Fruit fly (Drosophila melanogaster) whole organism, pupa: ENCODE data around the gene CG6136.

ENCODE experiments used
- CG12605 ChIP-seq: fragments of 200-800 bp; sonication (Bioruptor generic); IDR thresholded peaks from 2 replicates; pipeline ENCODE4 v1.3.6; 2022; ENCODE audit warnings: missing biosample characterization, missing genetic modification characterization
- CG15710 ChIP-seq: fragments of 200-800 bp; sonication (Bioruptor generic); optimal IDR thresholded peaks from 2 replicates; lab custom pipeline; 2018; ENCODE audit warnings: missing biosample characterization, mild to moderate bottlenecking, missing genetic modification characterization, moderate library complexity
- CG32121 ChIP-seq: fragments of 200-800 bp; sonication (Bioruptor generic); IDR thresholded peaks from 2 replicates; pipeline ENCODE4 v1.3.6; 2022; ENCODE audit warnings: missing biosample characterization, missing genetic modification characterization
- CG8301 ChIP-seq: fragments of 200-800 bp; sonication (Bioruptor generic); optimal IDR thresholded peaks from 2 replicates; lab custom pipeline; 2018; ENCODE audit warnings: missing biosample characterization, mild to moderate bottlenecking, missing genetic modification characterization
- D1 ChIP-seq: fragments of 200-800 bp; sonication (Bioruptor generic); optimal IDR thresholded peaks from 2 replicates; lab custom pipeline; 2018; ENCODE audit warnings: missing biosample characterization, mild to moderate bottlenecking, missing genetic modification characterization, moderate library complexity
- EcR ChIP-seq: fragments of 200-800 bp; sonication (Bioruptor generic); optimal IDR thresholded peaks from 3 replicates; lab custom pipeline; 2019; ENCODE audit warnings: missing biosample characterization, missing genetic modification characterization, mild to moderate bottlenecking, moderate library complexity, missing genetic modification reagents
- Ets98B ChIP-seq: fragments of 200-800 bp; sonication (Bioruptor generic); IDR thresholded peaks from 2 replicates; pipeline ENCODE4 v1.3.6; 2022; ENCODE audit warnings: missing biosample characterization, missing genetic modification characterization

DNA sequence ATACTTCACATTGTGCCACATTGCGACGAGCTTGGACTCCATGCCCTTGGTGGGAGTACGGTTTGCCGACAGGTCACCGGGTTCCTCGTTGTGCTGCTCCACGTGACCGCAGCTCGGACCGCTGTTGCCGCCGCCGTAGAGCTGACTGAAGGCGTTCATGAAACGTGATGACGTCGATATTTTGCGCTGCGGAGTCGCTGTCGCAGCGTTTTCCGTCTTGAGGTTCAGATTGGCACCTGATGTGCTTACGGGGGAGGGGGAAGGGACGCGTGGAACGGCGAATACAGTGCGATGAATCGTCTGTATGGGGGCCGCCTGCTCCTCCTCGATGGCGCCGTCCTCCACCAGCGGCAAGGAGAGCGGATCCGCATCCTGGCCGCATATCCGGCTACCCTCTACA lies 15.9 kb downstream of the CG6136 start:
- TF ChIP-seq CG8301 (tag; lab: Kevin White, UChicago) = no peak
- TF ChIP-seq Ets98B (GFP tag; lab: Robert Waterston, UW) = no peak
- TF ChIP-seq CG12605 = no peak
- no peak for TF ChIP-seq EcR (GFP tag; lab: Kevin White, UChicago)
- TF ChIP-seq D1 (tag; lab: Kevin White, UChicago) = no peak
- no peak for TF ChIP-seq CG32121 (GFP tag; lab: Robert Waterston, UW)
- no peak for TF ChIP-seq CG15710 (tag; lab: Kevin White, UChicago)
